Fruit fly (Drosophila melanogaster) whole organism, wandering third instar larva: Measurements from ENCODE around the gene CG7408.

Experiments
- Abd-B ChIP-seq: fragments of >200 bp; optimal IDR thresholded peaks from 2 replicates; lab custom pipeline; 2017; ENCODE audit warnings: missing biosample characterization, missing genetic modification characterization
- CG32264 ChIP-seq: fragments of 200-800 bp; sonication (Bioruptor generic); optimal IDR thresholded peaks from 2 replicates; lab custom pipeline; 2016; ENCODE audit warnings: missing biosample characterization, missing genetic modification characterization
- CG9705 ChIP-seq: fragments of 200-800 bp; sonication (Bioruptor generic); optimal IDR thresholded peaks from 2 replicates; lab custom pipeline; 2018; ENCODE audit warnings: missing biosample characterization, mild to moderate bottlenecking, missing genetic modification characterization
- CrebA ChIP-seq: fragments of 200-800 bp; sonication (Bioruptor generic); optimal IDR thresholded peaks from 2 replicates; lab custom pipeline; 2016; ENCODE audit warnings: missing biosample characterization, mild to moderate bottlenecking, missing genetic modification characterization, borderline replicate concordance
- Dfd ChIP-seq: fragments of >200 bp; optimal IDR thresholded peaks from 2 replicates; lab custom pipeline; 2017; ENCODE audit warnings: missing biosample characterization, missing genetic modification characterization
- Dif ChIP-seq: fragments of 200-275, 200-300 bp; sonication (Bioruptor generic); optimal IDR thresholded peaks from 2 replicates; lab custom pipeline; 2018; ENCODE audit warnings: missing biosample characterization, missing genetic modification characterization; ENCODE audit not compliant: partially characterized antibody
- GATAd ChIP-seq: sonication (Bioruptor generic); optimal IDR thresholded peaks from 2 replicates; lab custom pipeline; 2016; ENCODE audit warnings: missing biosample characterization, missing genetic modification characterization
- HLH106 ChIP-seq: fragments of 200-800 bp; optimal IDR thresholded peaks from 3 replicates; lab custom pipeline; 2019; ENCODE audit warnings: missing biosample characterization, mild to moderate bottlenecking, missing genetic modification characterization, moderate library complexity
- Hnf4 ChIP-seq: fragments of 200-800 bp; sonication (Bioruptor generic); optimal IDR thresholded peaks from 2 replicates; lab custom pipeline; 2016; ENCODE audit warnings: missing biosample characterization, mild to moderate bottlenecking, missing genetic modification characterization
- Hr78 ChIP-seq: fragments of >200 bp; optimal IDR thresholded peaks from 2 replicates; lab custom pipeline; 2017; ENCODE audit warnings: missing biosample characterization, missing genetic modification characterization
- Hr83 ChIP-seq: fragments of 200-300 bp; sonication (Bioruptor generic); optimal IDR thresholded peaks from 2 replicates; lab custom pipeline; 2016; ENCODE audit warnings: missing biosample characterization, mild to moderate bottlenecking, missing genetic modification characterization, moderate library complexity; ENCODE audit not compliant: poor library complexity, severe bottlenecking
- Jra ChIP-seq: sonication (Bioruptor generic); optimal IDR thresholded peaks from 2 replicates; lab custom pipeline; 2016; ENCODE audit warnings: missing biosample characterization, missing genetic modification characterization
- Mio ChIP-seq: sonication (Bioruptor generic); optimal IDR thresholded peaks from 2 replicates; lab custom pipeline; 2016; ENCODE audit warnings: missing biosample characterization, missing genetic modification characterization
- Myc ChIP-seq: fragments of >200 bp; optimal IDR thresholded peaks from 2 replicates; lab custom pipeline; 2017
- N ChIP-seq: fragments of >200 bp; optimal IDR thresholded peaks from 2 replicates; lab custom pipeline; 2018; ENCODE audit warnings: missing biosample characterization, missing external identifiers, missing genetic modification characterization
- OdsH ChIP-seq: fragments of 200-800 bp; sonication (Bioruptor generic); optimal IDR thresholded peaks from 2 replicates; lab custom pipeline; 2016; ENCODE audit warnings: missing biosample characterization, mild to moderate bottlenecking, missing genetic modification characterization
- Rel ChIP-seq, 2 experiments: fragments of 200-800 bp; sonication (Bioruptor generic) in 1 of 2; optimal IDR thresholded peaks; 2 replicates in 1 of 2; 3 replicates in 1 of 2; lab custom pipeline; 2016 to 2019; ENCODE audit warnings: mild to moderate bottlenecking in 2 of 2, missing biosample characterization in 2 of 2, missing genetic modification characterization in 2 of 2, moderate library complexity in 1 of 2
- Sp1 ChIP-seq: fragments of 200-800 bp; sonication (Bioruptor generic); optimal IDR thresholded peaks from 3 replicates; lab custom pipeline; 2019; ENCODE audit warnings: missing biosample characterization, mild to moderate bottlenecking, missing genetic modification characterization, moderate library complexity
- Vsx2 ChIP-seq: fragments of 200-300, 225-300 bp; sonication (Bioruptor generic); optimal IDR thresholded peaks from 2 replicates; lab custom pipeline; 2018; ENCODE audit warnings: missing biosample characterization, missing genetic modification characterization; ENCODE audit not compliant: partially characterized antibody
- brk ChIP-seq: fragments of 200-800 bp; sonication (Bioruptor generic); optimal IDR thresholded peaks from 2 replicates; lab custom pipeline; 2016; ENCODE audit warnings: missing biosample characterization, mild to moderate bottlenecking, missing genetic modification characterization
- dl ChIP-seq, 2 experiments: fragments of 175-275, 200-275 bp in 1 of 2; fragments of 200-275 bp in 1 of 2; sonication (Bioruptor generic); optimal IDR thresholded peaks; lab custom pipeline; 2018; ENCODE audit warnings: mild to moderate bottlenecking in 2 of 2, missing biosample characterization in 2 of 2, missing genetic modification characterization in 2 of 2, moderate library complexity in 2 of 2; ENCODE audit not compliant: partially characterized antibody in 2 of 2, insufficient read depth in 1 of 2
- dsf ChIP-seq: sonication (Bioruptor generic); optimal IDR thresholded peaks from 2 replicates; lab custom pipeline; 2016; ENCODE audit warnings: missing biosample characterization, missing genetic modification characterization, borderline replicate concordance
- ey ChIP-seq: fragments of 200-800 bp; sonication (Bioruptor generic); optimal IDR thresholded peaks from 2 replicates; lab custom pipeline; 2016; ENCODE audit warnings: missing biosample characterization, missing genetic modification characterization
- foxo ChIP-seq, 2 experiments: fragments of 200-800 bp; sonication (Bioruptor generic); optimal IDR thresholded peaks; 2 replicates in 1 of 2; 3 replicates in 1 of 2; lab custom pipeline; 2016 to 2017; ENCODE audit warnings: missing biosample characterization in 2 of 2, missing genetic modification characterization in 2 of 2
- fru ChIP-seq: fragments of 200-800 bp; sonication (Bioruptor generic); optimal IDR thresholded peaks from 3 replicates; lab custom pipeline; 2016; ENCODE audit warnings: missing biosample characterization, mild to moderate bottlenecking, missing genetic modification characterization
- h ChIP-seq: fragments of 200-800 bp; sonication (Bioruptor generic); optimal IDR thresholded peaks from 3 replicates; lab custom pipeline; 2016; ENCODE audit warnings: missing biosample characterization, mild to moderate bottlenecking, missing genetic modification characterization
- jim ChIP-seq: fragments of 175-275, 200-325 bp; sonication (Bioruptor generic); optimal IDR thresholded peaks from 2 replicates; lab custom pipeline; 2016; ENCODE audit warnings: missing biosample characterization, mild to moderate bottlenecking, missing genetic modification characterization
- lola ChIP-seq: fragments of >200 bp; optimal IDR thresholded peaks from 2 replicates; lab custom pipeline; 2017; ENCODE audit warnings: missing biosample characterization, missing genetic modification characterization
- pan ChIP-seq: fragments of >200 bp; optimal IDR thresholded peaks from 2 replicates; lab custom pipeline; 2017
- psq ChIP-seq: fragments of 200-800 bp; sonication (Bioruptor generic); optimal IDR thresholded peaks from 3 replicates; lab custom pipeline; 2017; ENCODE audit warnings: missing biosample characterization, mild to moderate bottlenecking, missing genetic modification characterization, moderate library complexity
- rgr ChIP-seq: fragments of 200-800 bp; sonication (Bioruptor generic); optimal IDR thresholded peaks from 3 replicates; lab custom pipeline; 2016; ENCODE audit warnings: missing biosample characterization, mild to moderate bottlenecking, missing genetic modification characterization
- sage ChIP-seq: fragments of 200-800 bp; sonication (Bioruptor generic); optimal IDR thresholded peaks from 2 replicates; lab custom pipeline; 2016; ENCODE audit warnings: missing biosample characterization, mild to moderate bottlenecking, missing genetic modification characterization
- sv ChIP-seq: fragments of 200-800 bp; sonication (Bioruptor generic); optimal IDR thresholded peaks from 3 replicates; lab custom pipeline; 2016; ENCODE audit warnings: missing biosample characterization, missing genetic modification characterization
- tai ChIP-seq: sonication (Bioruptor generic); optimal IDR thresholded peaks from 2 replicates; lab custom pipeline; 2016; ENCODE audit warnings: missing biosample characterization, missing genetic modification characterization
- woc ChIP-seq: sonication (Bioruptor generic); optimal IDR thresholded peaks from 2 replicates; lab custom pipeline; 2016; ENCODE audit warnings: missing biosample characterization, mild to moderate bottlenecking, missing genetic modification characterization

Gene CG7408

dm6 chr3L:17898606-17899005 is 19.7 kb downstream of the CG7408 start (continued):
- no peak for TF ChIP-seq Hr78 (GFP tag; lab: Kevin White, UChicago)

DNA sequence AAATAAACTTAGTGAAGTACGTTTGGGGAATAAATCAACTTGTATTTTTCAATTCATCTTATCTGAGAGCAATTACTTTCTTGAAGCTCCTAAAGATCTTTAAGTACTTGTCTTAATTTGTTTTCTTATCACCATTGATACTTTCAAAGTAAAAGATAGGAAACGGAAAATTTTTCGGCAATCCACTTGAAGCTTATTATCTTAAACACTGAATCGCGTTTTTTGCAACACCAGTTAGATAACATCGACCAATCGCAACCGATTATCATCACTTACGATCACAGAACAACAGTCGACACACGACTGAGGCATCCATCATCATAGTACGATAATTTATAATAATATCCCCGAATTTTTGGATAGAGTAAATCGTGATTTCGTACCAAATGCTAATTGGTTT is 23.3 kb downstream of the CG7408 start:
- no peak for TF ChIP-seq Abd-B (GFP tag; lab: Kevin White, UChicago)
- peak; percentile 3 for TF ChIP-seq fru (GFP tag; lab: Kevin White, UChicago)
- TF ChIP-seq h (GFP tag; lab: Kevin White, UChicago) = peak; percentile 37

DNA sequence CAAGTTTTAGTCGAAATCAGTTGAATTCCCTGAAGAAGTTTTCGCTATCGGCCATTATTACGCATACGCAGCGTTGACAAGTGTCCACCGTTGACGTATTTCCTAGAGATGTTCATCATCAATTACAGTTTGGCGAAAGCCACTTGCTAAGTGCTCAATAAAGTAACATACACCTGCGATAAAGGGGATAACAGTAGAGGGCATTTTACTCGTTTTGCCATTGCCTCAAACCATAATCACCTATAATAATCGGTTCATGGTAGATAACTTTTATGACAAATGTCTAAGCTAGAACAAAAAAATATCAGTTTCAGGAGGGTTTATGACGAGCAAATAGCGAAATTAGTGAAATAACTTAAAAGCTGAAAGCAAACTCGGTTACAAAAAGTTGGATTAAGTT is 23.7 kb downstream of the CG7408 start:
- TF ChIP-seq Myc (lab: Kevin White, UChicago) = no peak
- TF ChIP-seq N (GFP tag; lab: Kevin White, UChicago) = no peak
- no peak for TF ChIP-seq sage (GFP tag; lab: Kevin White, UChicago)
- no peak for TF ChIP-seq Mio (GFP tag; lab: Kevin White, UChicago)
- TF ChIP-seq sv (GFP tag; lab: Kevin White, UChicago) = no peak
- no peak for TF ChIP-seq brk (GFP tag; lab: Kevin White, UChicago)
- TF ChIP-seq CG32264 (GFP tag; lab: Kevin White, UChicago) = no peak
- no peak for TF ChIP-seq HLH106 (tag; lab: Kevin White, UChicago)

DNA sequence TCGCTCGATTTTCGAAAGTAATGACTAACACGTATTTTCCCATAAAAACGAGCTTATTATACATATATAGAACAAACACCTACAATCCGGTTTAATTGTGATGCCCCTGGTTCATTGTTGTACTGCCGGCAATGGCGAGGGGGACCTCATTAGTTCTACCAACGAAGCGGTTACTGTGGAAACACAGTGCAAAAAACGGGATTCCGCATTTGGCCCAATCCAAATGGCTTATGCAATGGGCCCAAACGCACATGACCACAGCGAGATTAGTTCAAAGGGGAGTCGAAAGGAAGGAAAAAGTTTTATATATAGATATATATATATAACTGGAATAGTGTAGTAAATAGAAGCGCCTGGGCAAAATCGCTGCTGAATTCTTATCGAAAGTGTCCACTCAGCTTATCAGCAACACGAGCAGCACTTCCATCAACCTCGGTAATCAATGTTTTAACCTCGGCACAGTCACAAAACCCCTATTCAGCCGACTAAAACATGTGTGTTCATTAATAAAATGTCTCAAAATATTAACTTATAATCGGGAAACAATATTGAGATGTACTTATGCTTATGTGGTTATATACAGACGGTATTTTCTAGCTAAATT is 25.0 kb downstream of the CG7408 start:
- TF ChIP-seq Rel (GFP tag; optimal IDR thresholded peaks at IDR 0.05; lab: Kevin White, UChicago) (no peak), Rel (tag; optimal IDR thresholded peaks at IDR 0.05; lab: Kevin White, UChicago) (peak; percentile 75), CG9705 (no peak)

dm6 chr3L:17904593-17904992 is 25.7 kb downstream of the CG7408 start:
- peak in 1 of 2 experiments; percentile 0 for TF ChIP-seq foxo (GFP tag; optimal IDR thresholded peaks at IDR 0.05; lab: Kevin White, UChicago)
- TF ChIP-seq CG9705 = no peak

DNA sequence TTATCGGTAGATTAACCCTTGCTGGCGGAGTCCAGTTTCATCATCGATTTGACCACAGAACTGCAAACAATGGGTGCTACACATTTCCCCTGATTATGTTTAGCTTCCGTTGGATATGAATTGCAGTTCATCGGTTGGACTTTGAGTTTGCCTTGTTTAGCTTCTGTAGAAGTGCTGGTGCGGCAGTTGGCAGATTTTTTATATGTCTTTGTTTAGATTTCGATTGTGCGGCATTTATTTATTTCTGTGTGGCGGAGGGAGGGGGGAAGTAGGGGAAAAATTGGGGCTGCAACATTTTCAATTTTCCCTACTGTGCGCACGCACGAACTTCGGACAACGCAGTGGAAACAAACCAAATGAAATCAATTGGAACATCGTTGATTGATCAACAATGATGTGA is 26.9 kb downstream of the CG7408 start:
- TF ChIP-seq jim (GFP tag; lab: Kevin White, UChicago) (no peak), CG9705 (no peak), foxo (GFP tag; optimal IDR thresholded peaks at IDR 0.05; lab: Kevin White, UChicago) (no peak), ey (GFP tag; lab: Kevin White, UChicago) (no peak), woc (no peak), Dif (GFP tag; lab: Kevin White, UChicago) (no peak), CrebA (no peak), Hnf4 (GFP tag; lab: Kevin White, UChicago) (no peak), psq (GFP tag; lab: Kevin White, UChicago) (no peak), Vsx2 (no peak), rgr (GFP tag; lab: Kevin White, UChicago) (no peak), sv (GFP tag; lab: Kevin White, UChicago) (no peak), fru (GFP tag; lab: Kevin White, UChicago) (no peak), GATAd (GFP tag; lab: Kevin White, UChicago) (no peak), Hr78 (GFP tag; lab: Kevin White, UChicago) (no peak), tai (GFP tag; lab: Kevin White, UChicago) (no peak), Jra (GFP tag; lab: Kevin White, UChicago) (no peak), h (GFP tag; lab: Kevin White, UChicago) (no peak)

- no peak for TF ChIP-seq Rel (GFP tag; optimal IDR thresholded peaks at IDR 0.05; lab: Kevin White, UChicago)
- peak; percentile 63 for TF ChIP-seq Rel (tag; optimal IDR thresholded peaks at IDR 0.05; lab: Kevin White, UChicago)
- no peak for TF ChIP-seq CG9705
- TF ChIP-seq pan = no peak
- TF ChIP-seq OdsH (GFP tag; lab: Kevin White, UChicago) = no peak
- TF ChIP-seq tai (GFP tag; lab: Kevin White, UChicago) = peak; percentile 16
- TF ChIP-seq Mio (GFP tag; lab: Kevin White, UChicago) = no peak
- no peak for TF ChIP-seq Dfd
- peak; percentile 53 for TF ChIP-seq Sp1 (GFP tag; lab: Kevin White, UChicago)
- TF ChIP-seq N (GFP tag; lab: Kevin White, UChicago) = no peak
- peak; percentile 73 for TF ChIP-seq Hr83 (GFP tag; lab: Kevin White, UChicago)
- peak; percentile 9 for TF ChIP-seq ey (GFP tag; lab: Kevin White, UChicago)
- TF ChIP-seq GATAd (GFP tag; lab: Kevin White, UChicago) = no peak
- TF ChIP-seq Vsx2 = no peak
- TF ChIP-seq dl (GFP tag; optimal IDR thresholded peaks at IDR 0.05; lab: Kevin White, UChicago; ENCODE audit: insufficient read depth in 1 of 2, partially characterized antibody in 2 of 2) = peak in 1 of 2 experiments; percentile 23
- no peak for TF ChIP-seq Hr78 (GFP tag; lab: Kevin White, UChicago)
- peak; percentile 17 for TF ChIP-seq dsf
- TF ChIP-seq lola (GFP tag; lab: Kevin White, UChicago) = no peak
- no peak for TF ChIP-seq Abd-B (GFP tag; lab: Kevin White, UChicago)
- no peak for TF ChIP-seq sv (GFP tag; lab: Kevin White, UChicago)
Observed at dm6 chr3L:17907609-17908160, 28.8 kb downstream of the CG7408 start, which contains the start of the genes Prestin and Wdr92. TSS of gene Prestin (minus strand) at chr3L:17907812. TSS of gene Wdr92 (plus strand) at chr3L:17908143.
